Fruit fly (Drosophila melanogaster) whole organism, embryonic: Measurements from ENCODE around the gene Ire1.
A peak's percentile ranks its signal among the peaks of the same experiment; 100 is the strongest.

ENCODE experiments used
- Adf1 ChIP-seq: fragments of 200-800 bp; sonication (Bioruptor generic); IDR thresholded peaks from 2 replicates; pipeline ENCODE4 v1.3.6; 2022; ENCODE audit warnings: missing biosample characterization, missing genetic modification characterization
- B-H1 ChIP-seq: fragments of 200-800 bp; sonication (Bioruptor generic); IDR thresholded peaks from 3 replicates; pipeline ENCODE4 v1.3.6; 2022; ENCODE audit warnings: missing biosample characterization, missing genetic modification characterization
- BtbVII ChIP-seq: fragments of 200-800 bp; sonication (Bioruptor generic); optimal IDR thresholded peaks from 3 replicates; lab custom pipeline; 2017; ENCODE audit warnings: missing biosample characterization, mild to moderate bottlenecking, missing genetic modification characterization
- CG10209 ChIP-seq: fragments of 200-800 bp; sonication (Bioruptor generic); optimal IDR thresholded peaks from 3 replicates; lab custom pipeline; 2017; ENCODE audit warnings: missing biosample characterization, mild to moderate bottlenecking, missing genetic modification characterization, missing genetic modification reagents
- CG10321 ChIP-seq: fragments of 200-800 bp; sonication (Bioruptor generic); IDR thresholded peaks from 2 replicates; pipeline ENCODE4 v1.3.6; 2022; ENCODE audit warnings: missing biosample characterization, missing genetic modification characterization
- CG10543 ChIP-seq: fragments of 200-800 bp; sonication (Bioruptor generic); optimal IDR thresholded peaks from 3 replicates; lab custom pipeline; 2017; ENCODE audit warnings: missing biosample characterization, mild to moderate bottlenecking, missing genetic modification characterization, moderate library complexity
- CG10979 ChIP-seq: fragments of 200-800 bp; sonication (Bioruptor generic); optimal IDR thresholded peaks from 2 replicates; lab custom pipeline; 2018; ENCODE audit warnings: missing biosample characterization, mild to moderate bottlenecking, missing genetic modification characterization, moderate library complexity
- CG11560 ChIP-seq: fragments of 200-800 bp; sonication (Bioruptor generic); IDR thresholded peaks from 3 replicates; pipeline ENCODE4 v1.3.6; 2022; ENCODE audit warnings: missing biosample characterization, missing genetic modification characterization
- CG1233 ChIP-seq: fragments of 200-800 bp; sonication (Bioruptor generic); optimal IDR thresholded peaks from 4 replicates; lab custom pipeline; 2018; ENCODE audit warnings: missing biosample characterization, mild to moderate bottlenecking, missing genetic modification characterization
- CG12769 ChIP-seq: fragments of 200-800 bp; sonication (Bioruptor generic); optimal IDR thresholded peaks from 2 replicates; lab custom pipeline; 2019; ENCODE audit warnings: missing biosample characterization, mild to moderate bottlenecking, missing genetic modification characterization, moderate library complexity
- CG13123 ChIP-seq: fragments of 200-800 bp; sonication (Bioruptor generic); optimal IDR thresholded peaks from 2 replicates; lab custom pipeline; 2016; ENCODE audit warnings: missing biosample characterization, missing genetic modification characterization
- CG13424 ChIP-seq: fragments of 200-800 bp; sonication (Bioruptor generic); optimal IDR thresholded peaks from 2 replicates; lab custom pipeline; 2019; ENCODE audit warnings: missing biosample characterization, mild to moderate bottlenecking, missing genetic modification characterization, moderate library complexity
- CG14014 ChIP-seq: fragments of 200-800 bp; sonication (Bioruptor generic); IDR thresholded peaks from 2 replicates; pipeline ENCODE4 v1.3.6; 2022; ENCODE audit warnings: missing biosample characterization, missing genetic modification characterization
- CG14441 ChIP-seq: fragments of 200-800 bp; sonication (Bioruptor generic); IDR thresholded peaks from 2 replicates; pipeline ENCODE4 v1.3.6; 2022; ENCODE audit warnings: missing biosample characterization, missing genetic modification characterization
- CG1602 ChIP-seq: fragments of 200-800 bp; sonication (Bioruptor generic); optimal IDR thresholded peaks from 3 replicates; lab custom pipeline; 2016; ENCODE audit warnings: missing biosample characterization, missing genetic modification characterization
- CG18599 ChIP-seq: fragments of 200-800 bp; sonication (Bioruptor generic); optimal IDR thresholded peaks from 3 replicates; lab custom pipeline; 2017; ENCODE audit warnings: missing biosample characterization, missing genetic modification characterization, mild to moderate bottlenecking, moderate library complexity, missing genetic modification reagents
- CG18764 ChIP-seq: fragments of 200-800 bp; sonication (Bioruptor generic); optimal IDR thresholded peaks from 3 replicates; lab custom pipeline; 2016; ENCODE audit warnings: missing biosample characterization, missing genetic modification characterization
- CG2120 ChIP-seq: fragments of 200-800 bp; sonication (Bioruptor generic); optimal IDR thresholded peaks from 3 replicates; lab custom pipeline; 2016; ENCODE audit warnings: missing biosample characterization, missing genetic modification characterization
- CG32532 ChIP-seq: fragments of 200-800 bp; sonication (Bioruptor generic); IDR thresholded peaks from 2 replicates; pipeline ENCODE4 v1.3.6; 2022; ENCODE audit warnings: missing biosample characterization, missing genetic modification characterization
- CG3838 ChIP-seq: fragments of 200-800 bp; sonication (Bioruptor generic); optimal IDR thresholded peaks from 3 replicates; lab custom pipeline; 2016; ENCODE audit warnings: missing biosample characterization, missing genetic modification characterization
- CG4854 ChIP-seq: fragments of 200-800 bp; sonication (Bioruptor generic); optimal IDR thresholded peaks from 2 replicates; lab custom pipeline; 2016; ENCODE audit warnings: missing biosample characterization, missing genetic modification characterization, inconsistent platforms
- CG8290 ChIP-seq, 3 experiments: fragments of 200-800 bp; sonication (Bioruptor generic); optimal IDR thresholded peaks; 2 replicates each; lab custom pipeline; 2016 to 2019; ENCODE audit warnings: missing biosample characterization in 3 of 3, missing genetic modification characterization in 3 of 3, mild to moderate bottlenecking in 2 of 3, moderate library complexity in 1 of 3
- CG8765 ChIP-seq: fragments of 200-800 bp; sonication (Bioruptor generic); IDR thresholded peaks from 2 replicates; pipeline ENCODE4 v1.3.6; 2022; ENCODE audit warnings: missing biosample characterization, missing genetic modification characterization
- Deaf1 ChIP-seq: fragments of 200-800 bp; optimal IDR thresholded peaks from 3 replicates; lab custom pipeline; 2019; ENCODE audit warnings: missing biosample characterization, mild to moderate bottlenecking, missing genetic modification characterization, moderate library complexity
- Elba2 ChIP-seq: fragments of 200-800 bp; sonication (Bioruptor generic); optimal IDR thresholded peaks from 3 replicates; lab custom pipeline; 2016; ENCODE audit warnings: missing biosample characterization, missing genetic modification characterization
- Fer1 ChIP-seq: fragments of 200-800 bp; sonication (Bioruptor generic); optimal IDR thresholded peaks from 2 replicates; lab custom pipeline; 2017; ENCODE audit warnings: missing biosample characterization, mild to moderate bottlenecking, missing genetic modification characterization
- HLH4C ChIP-seq: fragments of 200-800 bp; sonication (Bioruptor generic); IDR thresholded peaks from 3 replicates; pipeline ENCODE4 v1.3.6; 2022; ENCODE audit warnings: missing biosample characterization, missing genetic modification characterization; ENCODE audit not compliant: partially characterized antibody
- MESR4 ChIP-seq: fragments of 200-800 bp; sonication (Bioruptor generic); optimal IDR thresholded peaks from 2 replicates; lab custom pipeline; 2018; ENCODE audit warnings: missing biosample characterization, mild to moderate bottlenecking, missing genetic modification characterization, moderate library complexity
- MTF-1 ChIP-seq: fragments of 200-800 bp; sonication (Bioruptor generic); optimal IDR thresholded peaks from 2 replicates; lab custom pipeline; 2018; ENCODE audit warnings: missing biosample characterization, mild to moderate bottlenecking, missing genetic modification characterization, borderline replicate concordance
- Mrtf ChIP-seq: fragments of 200-800 bp; sonication (Bioruptor generic); IDR thresholded peaks from 3 replicates; pipeline ENCODE4 v1.3.6; 2022; ENCODE audit warnings: missing biosample characterization, missing genetic modification characterization
- NC2α ChIP-seq: fragments of 200-800 bp; sonication (Bioruptor generic); optimal IDR thresholded peaks from 2 replicates; lab custom pipeline; 2016; ENCODE audit warnings: missing biosample characterization, missing genetic modification characterization
- Ptx1 ChIP-seq: fragments of 200-800 bp; sonication (Bioruptor generic); IDR thresholded peaks from 2 replicates; pipeline ENCODE4 v1.3.6; 2022; ENCODE audit warnings: missing biosample characterization, missing genetic modification characterization
- Tbp ChIP-seq: fragments of >200 bp; optimal IDR thresholded peaks from 2 replicates; lab custom pipeline; 2018; ENCODE audit warnings: missing biosample characterization, missing genetic modification characterization
- bbx ChIP-seq: fragments of 200-800 bp; sonication (Bioruptor generic); IDR thresholded peaks from 2 replicates; pipeline ENCODE4 v1.3.6; 2022; ENCODE audit warnings: missing biosample characterization, missing genetic modification characterization; ENCODE audit not compliant: partially characterized antibody
- caup ChIP-seq: fragments of 200-800 bp; sonication (Bioruptor generic); optimal IDR thresholded peaks from 3 replicates; lab custom pipeline; 2017; ENCODE audit warnings: missing biosample characterization, mild to moderate bottlenecking, missing genetic modification characterization, moderate library complexity; ENCODE audit not compliant: severe bottlenecking
- chinmo ChIP-seq: fragments of 200-800 bp; sonication (Bioruptor generic); IDR thresholded peaks from 4 replicates; pipeline ENCODE4 v1.3.6; 2022; ENCODE audit warnings: missing biosample characterization, missing genetic modification characterization; ENCODE audit not compliant: partially characterized antibody
- disco-r ChIP-seq: fragments of 200-800 bp; sonication (Bioruptor generic); optimal IDR thresholded peaks from 2 replicates; lab custom pipeline; 2016; ENCODE audit warnings: missing biosample characterization, missing genetic modification characterization
- dysf ChIP-seq: fragments of 200-800 bp; sonication (Bioruptor generic); IDR thresholded peaks from 3 replicates; pipeline ENCODE4 v1.3.6; 2022; ENCODE audit warnings: missing biosample characterization, missing genetic modification characterization
- gcm2 ChIP-seq: fragments of 200-800 bp; sonication (Bioruptor generic); optimal IDR thresholded peaks from 2 replicates; lab custom pipeline; 2016; ENCODE audit warnings: missing biosample characterization, missing genetic modification characterization
- grn ChIP-seq: fragments of 200-800 bp; sonication (Bioruptor generic); optimal IDR thresholded peaks from 3 replicates; lab custom pipeline; 2017; ENCODE audit warnings: missing biosample characterization, missing genetic modification characterization
- gt ChIP-seq: fragments of 200-800 bp; sonication (Bioruptor generic); IDR thresholded peaks from 2 replicates; pipeline ENCODE4 v1.3.6; 2022; ENCODE audit warnings: missing biosample characterization, missing genetic modification characterization
- ham ChIP-seq: fragments of 200-800 bp; sonication (Bioruptor generic); IDR thresholded peaks from 2 replicates; pipeline ENCODE4 v1.3.6; 2022; ENCODE audit warnings: missing biosample characterization, missing genetic modification characterization
- jumu ChIP-seq: fragments of 200-800 bp; sonication (Bioruptor generic); optimal IDR thresholded peaks from 3 replicates; lab custom pipeline; 2016; ENCODE audit warnings: missing biosample characterization, missing genetic modification characterization
- pho ChIP-seq: fragments of 200-800 bp; sonication (Bioruptor generic); optimal IDR thresholded peaks from 2 replicates; lab custom pipeline; 2016; ENCODE audit warnings: missing biosample characterization, missing genetic modification characterization
- row ChIP-seq: fragments of 200-800 bp; sonication (Bioruptor generic); IDR thresholded peaks from 3 replicates; pipeline ENCODE4 v1.3.6; 2022; ENCODE audit warnings: missing biosample characterization, missing genetic modification characterization
- sima ChIP-seq: fragments of 200-800 bp; sonication (Bioruptor generic); optimal IDR thresholded peaks from 2 replicates; lab custom pipeline; 2016; ENCODE audit warnings: missing biosample characterization, missing genetic modification characterization
- slbo ChIP-seq: fragments of 200-800 bp; sonication (Bioruptor generic); IDR thresholded peaks from 2 replicates; pipeline ENCODE4 v1.3.6; 2022; ENCODE audit warnings: missing biosample characterization, missing genetic modification characterization
- so ChIP-seq: fragments of 200-800 bp; sonication (Bioruptor generic); IDR thresholded peaks from 3 replicates; pipeline ENCODE4 v1.3.6; 2022; ENCODE audit warnings: missing biosample characterization, missing genetic modification characterization
- tgo ChIP-seq: fragments of 200-800 bp; sonication (Bioruptor generic); IDR thresholded peaks from 3 replicates; pipeline ENCODE4 v1.3.6; 2022; ENCODE audit warnings: missing biosample characterization, missing genetic modification characterization
- twi ChIP-seq: fragments of 200-800 bp; optimal IDR thresholded peaks from 2 replicates; lab custom pipeline; 2019; ENCODE audit warnings: missing biosample characterization, mild to moderate bottlenecking, missing genetic modification characterization, moderate library complexity
- unpg ChIP-seq: fragments of 200-800 bp; sonication (Bioruptor generic); optimal IDR thresholded peaks from 3 replicates; lab custom pipeline; 2018; ENCODE audit warnings: missing biosample characterization, mild to moderate bottlenecking, missing genetic modification characterization, moderate library complexity

Ire1 gene

dm6 chr3R:19902328-19902727 is 41.2 kb upstream of the Ire1 start (continued):
- peak; percentile 19 for TF ChIP-seq BtbVII (GFP tag; lab: Kevin White, UChicago)
- TF ChIP-seq Fer1 = peak; percentile 43
- TF ChIP-seq CG12769 (tag; lab: Kevin White, UChicago) = peak; percentile 61
- peak; percentile 65; the same call in 1 of the 2 replicates for TF ChIP-seq CG14014 (GFP tag; lab: Robert Waterston, UW)
- no peak for TF ChIP-seq NC2α (GFP tag; lab: Kevin White, UChicago)
- no peak for TF ChIP-seq Ptx1
- no peak for TF ChIP-seq pho
- peak; percentile 31 for TF ChIP-seq CG2120
- TF ChIP-seq Tbp (GFP tag; lab: Kevin White, UChicago) = no peak
- peak; percentile 4 for TF ChIP-seq CG13424
- TF ChIP-seq CG13123 (GFP tag; lab: Kevin White, UChicago) = no peak
- no peak for TF ChIP-seq bbx (GFP tag; lab: Robert Waterston, UW)
- peak; percentile 41 for TF ChIP-seq slbo (GFP tag; lab: Robert Waterston, UW)
- no peak for TF ChIP-seq Deaf1 (tag; lab: Kevin White, UChicago)
- TF ChIP-seq gt (GFP tag; lab: Robert Waterston, UW) = no peak
- TF ChIP-seq MTF-1 (GFP tag; lab: Kevin White, UChicago) = peak; percentile 16
- TF ChIP-seq gcm2 (GFP tag; lab: Kevin White, UChicago) = no peak
- TF ChIP-seq CG1233 = no peak
- TF ChIP-seq chinmo (GFP tag; lab: Robert Waterston, UW) = peak; percentile 83; the same call in 3 of the 4 replicates
- no peak for TF ChIP-seq CG10209 (GFP tag; lab: Kevin White, UChicago)
- peak; percentile 9 for TF ChIP-seq caup (GFP tag; lab: Kevin White, UChicago)
- no peak for TF ChIP-seq CG10321 (GFP tag; lab: Robert Waterston, UW)
- TF ChIP-seq grn (GFP tag; lab: Kevin White, UChicago) = no peak
- peak; percentile 37; the same call in 1 of the 2 replicates for TF ChIP-seq CG14441 (GFP tag; lab: Robert Waterston, UW)
- no peak for TF ChIP-seq so (GFP tag; lab: Robert Waterston, UW)
- TF ChIP-seq dysf = peak; percentile 38; the same call in 2 of the 3 replicates
- TF ChIP-seq CG4854 (GFP tag; lab: Kevin White, UChicago) = no peak
- peak; percentile 47; the same call in 1 of the 2 replicates for TF ChIP-seq CG32532 (GFP tag; lab: Robert Waterston, UW)
- TF ChIP-seq jumu (GFP tag; lab: Kevin White, UChicago) = no peak
- no peak for TF ChIP-seq MESR4 (GFP tag; lab: Kevin White, UChicago)
- peak; percentile 58; the same call in 2 of the 3 replicates for TF ChIP-seq row (GFP tag; lab: Robert Waterston, UW)
- TF ChIP-seq CG11560 (tag; lab: Robert Waterston, UW) = 0 out of 3 replicates have a peak, but pooled peaks have one; percentile 12
- TF ChIP-seq CG10979 (tag; lab: Kevin White, UChicago) = no peak
- no peak for TF ChIP-seq B-H1 (GFP tag; lab: Robert Waterston, UW)
- peak; percentile 13 for TF ChIP-seq CG10543 (GFP tag; lab: Kevin White, UChicago)
- no peak; the same call in 1 of the 2 replicates for TF ChIP-seq Adf1 (GFP tag; lab: Robert Waterston, UW)
- no peak for TF ChIP-seq unpg
- no peak for TF ChIP-seq CG3838
- TF ChIP-seq Elba2 (GFP tag; lab: Kevin White, UChicago) = peak; percentile 28
- TF ChIP-seq HLH4C (GFP tag; lab: Robert Waterston, UW) = no peak
- no peak for TF ChIP-seq CG8765 (GFP tag; lab: Robert Waterston, UW)
- TF ChIP-seq CG8290 (GFP tag; optimal IDR thresholded peaks at IDR 0.05; lab: Kevin White, UChicago) = no peak
- no peak for TF ChIP-seq CG8290 (tag; optimal IDR thresholded peaks at IDR 0.05; lab: Kevin White, UChicago)
- peak; percentile 19; the same call in 1 of the 3 replicates for TF ChIP-seq tgo (GFP tag; lab: Robert Waterston, UW)
- TF ChIP-seq CG1602 (GFP tag; lab: Kevin White, UChicago) = no peak
- TF ChIP-seq ham (GFP tag; lab: Robert Waterston, UW) = no peak
- TF ChIP-seq disco-r (GFP tag; lab: Kevin White, UChicago) = no peak
- no peak for TF ChIP-seq CG18764
- no peak for TF ChIP-seq twi
- TF ChIP-seq sima (GFP tag; lab: Kevin White, UChicago) = no peak
- TF ChIP-seq Mrtf = 0 out of 3 replicates have a peak, but pooled peaks have one; percentile 40
- TF ChIP-seq CG18599 (GFP tag; lab: Kevin White, UChicago) = no peak
